Fruit fly (Drosophila melanogaster): Measurements from ENCODE around the gene Csk.

DNA sequence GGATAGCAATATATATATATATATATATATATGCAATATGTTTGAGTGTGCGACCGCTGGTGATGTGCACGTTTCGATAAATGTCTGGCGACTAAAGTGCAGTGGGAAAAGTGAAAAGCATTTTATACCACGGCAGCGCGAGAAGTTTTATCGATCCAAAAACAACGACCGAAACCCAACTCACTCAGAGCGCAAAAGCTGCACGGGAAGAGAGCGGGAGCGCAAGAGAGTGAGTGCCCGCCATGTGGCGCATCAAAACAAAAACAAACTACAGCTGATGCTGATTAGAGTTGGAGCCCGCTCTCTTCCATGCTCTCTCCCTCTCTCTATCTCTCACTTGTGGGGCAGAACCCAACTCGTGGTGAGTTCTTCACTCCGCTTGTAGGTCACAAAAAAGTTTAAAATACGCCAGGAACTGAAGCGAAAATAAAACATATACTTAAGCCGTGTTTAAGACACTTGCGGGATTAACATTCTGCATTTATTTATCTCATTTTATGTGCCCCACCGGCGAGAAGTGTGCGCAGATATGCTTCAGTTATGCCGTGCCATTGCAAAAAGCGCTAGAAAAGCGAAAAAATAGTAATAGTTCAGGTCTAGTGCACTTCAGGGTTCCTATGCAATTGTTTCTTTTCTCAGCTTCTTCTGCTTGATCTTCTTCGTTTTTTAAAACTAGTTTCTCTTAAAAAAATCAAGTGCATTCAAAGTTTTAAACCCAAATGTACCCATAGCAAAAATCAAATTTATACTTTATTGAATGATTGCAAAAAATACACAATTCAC lies 45.7 kb downstream of the Csk start:
- TF ChIP-seq HLH106 (tag; optimal IDR thresholded peaks at IDR 0.05), result no peak
- no peak for TF ChIP-seq CG9705 (GFP tag; optimal IDR thresholded peaks at IDR 0.05)
